Worm (Caenorhabditis elegans) whole organism, early embryonic: Measurements from ENCODE around the gene ooc-5.

Experiments used
- B0310.2 ChIP-seq: sonication (generic microtip); optimal IDR thresholded peaks from 2 replicates; lab custom pipeline; 2016; ENCODE audit warnings: mild to moderate bottlenecking, missing genetic modification characterization, missing compliant biosample characterization
- ama-1 ChIP-seq: fragments of 150-350 bp; optimal IDR thresholded peaks from 2 replicates; lab custom pipeline; 2014
- ceh-13 ChIP-seq: fragments of 200-800 bp; sonication (Bioruptor generic); optimal IDR thresholded peaks from 2 replicates; lab custom pipeline; 2018; ENCODE audit warnings: mild to moderate bottlenecking, missing genetic modification characterization, missing compliant biosample characterization
- flt-1 ChIP-seq: fragments of 200-800 bp; sonication (Bioruptor generic); IDR thresholded peaks from 2 replicates; pipeline ENCODE4 v1.3.6; 2022; ENCODE audit warnings: missing genetic modification characterization, missing compliant biosample characterization
- hmg-4 ChIP-seq: fragments of 200-800 bp; sonication (Bioruptor generic); optimal IDR thresholded peaks from 2 replicates; lab custom pipeline; 2018; ENCODE audit warnings: mild to moderate bottlenecking, missing genetic modification characterization, missing compliant biosample characterization
- pes-1 ChIP-seq: fragments of 200-800 bp; sonication (Bioruptor generic); IDR thresholded peaks from 2 replicates; pipeline ENCODE4 v1.3.6; 2022; ENCODE audit warnings: missing genetic modification reagents, missing genetic modification characterization, missing compliant biosample characterization
- tbx-11 ChIP-seq: fragments of 200-800 bp; sonication (Bioruptor generic); IDR thresholded peaks from 2 replicates; pipeline ENCODE4 v1.3.6; 2022; ENCODE audit warnings: missing genetic modification characterization, missing compliant biosample characterization

DNA sequence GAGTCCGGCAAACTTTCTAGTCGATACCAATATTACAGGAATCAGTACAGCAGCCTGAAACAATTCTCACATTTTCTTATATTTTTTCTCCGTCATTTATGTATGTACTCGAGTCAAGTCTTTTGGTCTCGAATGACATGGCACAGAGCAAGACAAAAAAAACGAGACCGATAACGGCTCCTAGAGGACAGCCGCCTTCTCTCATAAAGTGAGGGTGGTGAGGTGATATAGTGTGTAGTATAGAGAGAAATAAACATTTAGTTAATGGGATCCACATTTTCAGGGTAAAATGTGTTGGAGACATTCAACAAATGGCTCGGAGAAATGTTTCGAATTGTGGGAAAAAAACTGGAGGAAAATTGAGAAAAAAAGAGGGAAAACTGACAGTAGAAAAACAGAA, 30.8 kb upstream of the ooc-5 start:
- TF ChIP-seq tbx-11 (GFP tag; lab: Robert Waterston, UW) (no peak), ceh-13 (GFP tag; lab: Kevin White, UChicago) (no peak), hmg-4 (no peak), ama-1 (lab: Kevin White, UChicago) (no peak), B0310.2 (tag; lab: Kevin White, UChicago) (no peak), flt-1 (GFP tag; lab: Robert Waterston, UW) (no peak), pes-1 (GFP tag; lab: Robert Waterston, UW) (no peak)
